Fruit fly (Drosophila melanogaster) whole organism, embryonic: Measurements from ENCODE around the gene Pvf3.
A peak's percentile ranks its signal among the peaks of the same experiment; 100 is the strongest.

Experiments
- Aef1 ChIP-seq: fragments of 200-800 bp; sonication (Bioruptor generic); IDR thresholded peaks from 3 replicates; pipeline ENCODE4 v1.3.6; 2022; ENCODE audit warnings: missing biosample characterization, missing genetic modification characterization
- Atf6 ChIP-seq: fragments of 200-800 bp; sonication (Bioruptor generic); IDR thresholded peaks from 2 replicates; pipeline ENCODE4 v1.3.6; 2022; ENCODE audit warnings: missing biosample characterization, missing genetic modification characterization
- Blimp-1 ChIP-seq: fragments of 200-800 bp; sonication (Bioruptor generic); optimal IDR thresholded peaks from 3 replicates; lab custom pipeline; 2018; ENCODE audit warnings: missing biosample characterization, missing genetic modification characterization, mild to moderate bottlenecking, moderate library complexity, missing genetic modification reagents
- CG10959 ChIP-seq: fragments of 200-800 bp; sonication (Bioruptor generic); IDR thresholded peaks from 2 replicates; pipeline ENCODE4 v1.3.6; 2022; ENCODE audit warnings: missing biosample characterization, missing genetic modification characterization
- CG11085 ChIP-seq: fragments of 200-800 bp; sonication (Bioruptor generic); IDR thresholded peaks from 2 replicates; pipeline ENCODE4 v1.3.6; 2022; ENCODE audit warnings: missing biosample characterization, missing genetic modification characterization
- CG11695 ChIP-seq: fragments of 200-800 bp; sonication (Bioruptor generic); IDR thresholded peaks from 3 replicates; pipeline ENCODE4 v1.3.6; 2022; ENCODE audit warnings: missing biosample characterization, missing genetic modification characterization
- CG12236 ChIP-seq: fragments of 200-800 bp; sonication (Bioruptor generic); optimal IDR thresholded peaks from 2 replicates; lab custom pipeline; 2016; ENCODE audit warnings: missing biosample characterization, missing genetic modification characterization
- CG13287 ChIP-seq: fragments of 200-800 bp; sonication (Bioruptor generic); IDR thresholded peaks from 2 replicates; pipeline ENCODE4 v1.3.6; 2022; ENCODE audit warnings: missing biosample characterization, missing genetic modification characterization; ENCODE audit not compliant: partially characterized antibody
- CG15073 ChIP-seq: fragments of 200-800 bp; sonication (Bioruptor generic); optimal IDR thresholded peaks from 2 replicates; lab custom pipeline; 2016; ENCODE audit warnings: missing biosample characterization, missing genetic modification characterization
- CG15601 ChIP-seq: fragments of 200-800 bp; sonication (Bioruptor generic); optimal IDR thresholded peaks from 3 replicates; lab custom pipeline; 2019; ENCODE audit warnings: missing biosample characterization, mild to moderate bottlenecking, missing genetic modification characterization, moderate library complexity
- CG3065 ChIP-seq: fragments of 200-800 bp; sonication (Bioruptor generic); optimal IDR thresholded peaks from 2 replicates; lab custom pipeline; 2016; ENCODE audit warnings: missing biosample characterization, missing genetic modification characterization
- CG31365 ChIP-seq: fragments of 200-800 bp; sonication (Bioruptor generic); optimal IDR thresholded peaks from 2 replicates; lab custom pipeline; 2018; ENCODE audit warnings: missing biosample characterization, mild to moderate bottlenecking, missing genetic modification characterization
- CG31441 ChIP-seq: fragments of 200-800 bp; sonication (Bioruptor generic); IDR thresholded peaks from 2 replicates; pipeline ENCODE4 v1.3.6; 2022; ENCODE audit warnings: missing biosample characterization, missing genetic modification characterization
- CG32772 ChIP-seq: fragments of 200-800 bp; sonication (Bioruptor generic); IDR thresholded peaks from 2 replicates; pipeline ENCODE4 v1.3.6; 2022; ENCODE audit warnings: missing biosample characterization, missing genetic modification characterization
- CG4282 ChIP-seq: fragments of 200-800 bp; sonication (Bioruptor generic); optimal IDR thresholded peaks from 2 replicates; lab custom pipeline; 2016; ENCODE audit warnings: missing biosample characterization, missing genetic modification characterization
- CG4730 ChIP-seq: fragments of 200-800 bp; sonication (Bioruptor generic); IDR thresholded peaks from 2 replicates; pipeline ENCODE4 v1.3.6; 2022; ENCODE audit warnings: missing biosample characterization, missing genetic modification characterization
- CG4854 ChIP-seq: fragments of 200-800 bp; sonication (Bioruptor generic); optimal IDR thresholded peaks from 2 replicates; lab custom pipeline; 2016; ENCODE audit warnings: missing biosample characterization, missing genetic modification characterization, inconsistent platforms
- CG7786 ChIP-seq: fragments of 200-800 bp; sonication (Bioruptor generic); optimal IDR thresholded peaks from 2 replicates; lab custom pipeline; 2016; ENCODE audit warnings: missing biosample characterization, missing genetic modification characterization
- CG8765 ChIP-seq: fragments of 200-800 bp; sonication (Bioruptor generic); IDR thresholded peaks from 2 replicates; pipeline ENCODE4 v1.3.6; 2022; ENCODE audit warnings: missing biosample characterization, missing genetic modification characterization
- CkIIα-i1 ChIP-seq: fragments of 200-800 bp; sonication (Bioruptor generic); IDR thresholded peaks from 2 replicates; pipeline ENCODE4 v1.3.6; 2022; ENCODE audit warnings: missing biosample characterization, missing genetic modification characterization
- Dad ChIP-seq: fragments of 200-800 bp; sonication (Bioruptor generic); optimal IDR thresholded peaks from 3 replicates; lab custom pipeline; 2016; ENCODE audit warnings: missing biosample characterization, missing genetic modification characterization
- Dek ChIP-seq: fragments of 200-800 bp; sonication (Bioruptor generic); optimal IDR thresholded peaks from 3 replicates; lab custom pipeline; 2019; ENCODE audit warnings: missing biosample characterization, mild to moderate bottlenecking, missing genetic modification characterization, moderate library complexity
- Dfd ChIP-seq, 2 experiments: fragments of >200 bp; optimal IDR thresholded peaks; 2 replicates each; lab custom pipeline; 2017; ENCODE audit warnings: missing biosample characterization in 2 of 2, missing genetic modification characterization in 2 of 2
- Gsc ChIP-seq: fragments of 200-800 bp; sonication (Bioruptor generic); IDR thresholded peaks from 2 replicates; pipeline ENCODE4 v1.3.6; 2022; ENCODE audit warnings: missing biosample characterization, missing genetic modification characterization
- H15 ChIP-seq: fragments of 200-800 bp; sonication (Bioruptor generic); IDR thresholded peaks from 3 replicates; pipeline ENCODE4 v1.3.6; 2022; ENCODE audit warnings: missing biosample characterization, missing genetic modification characterization
- Hand ChIP-seq: fragments of 200-800 bp; sonication (Bioruptor generic); optimal IDR thresholded peaks from 2 replicates; lab custom pipeline; 2017; ENCODE audit warnings: mild to moderate bottlenecking, missing biosample characterization, missing genetic modification reagents, missing genetic modification characterization
- Hmr ChIP-seq: fragments of 200-800 bp; sonication (Bioruptor generic); optimal IDR thresholded peaks from 3 replicates; lab custom pipeline; 2017; ENCODE audit warnings: mild to moderate bottlenecking, missing biosample characterization, missing genetic modification reagents, missing genetic modification characterization
- Hmx ChIP-seq: fragments of 200-800 bp; sonication (Bioruptor generic); optimal IDR thresholded peaks from 2 replicates; lab custom pipeline; 2016; ENCODE audit warnings: missing biosample characterization, missing genetic modification characterization
- Nf-YB ChIP-seq: fragments of 200-800 bp; sonication (Bioruptor generic); optimal IDR thresholded peaks from 3 replicates; lab custom pipeline; 2019; ENCODE audit warnings: missing biosample characterization, mild to moderate bottlenecking, missing genetic modification characterization, moderate library complexity
- ara ChIP-seq: fragments of 200-800 bp; sonication (Bioruptor generic); IDR thresholded peaks from 2 replicates; pipeline ENCODE4 v1.3.6; 2022; ENCODE audit warnings: missing biosample characterization, missing genetic modification characterization
- bowl ChIP-seq: fragments of 200-800 bp; sonication (Bioruptor generic); IDR thresholded peaks from 2 replicates; pipeline ENCODE4 v1.3.6; 2022; ENCODE audit warnings: missing biosample characterization, missing genetic modification characterization
- crc ChIP-seq: fragments of 200-800 bp; sonication (Bioruptor generic); optimal IDR thresholded peaks from 2 replicates; lab custom pipeline; 2016; ENCODE audit warnings: missing biosample characterization, missing genetic modification characterization
- dimm ChIP-seq: fragments of 200-800 bp; sonication (Bioruptor generic); IDR thresholded peaks from 2 replicates; pipeline ENCODE4 v1.3.6; 2022; ENCODE audit warnings: missing biosample characterization, missing genetic modification characterization
- disco-r ChIP-seq: fragments of 200-800 bp; sonication (Bioruptor generic); optimal IDR thresholded peaks from 2 replicates; lab custom pipeline; 2016; ENCODE audit warnings: missing biosample characterization, missing genetic modification characterization
- gem ChIP-seq: fragments of 200-800 bp; sonication (Bioruptor generic); optimal IDR thresholded peaks from 2 replicates; lab custom pipeline; 2019; ENCODE audit warnings: missing biosample characterization, mild to moderate bottlenecking, missing genetic modification characterization, moderate library complexity
- grau ChIP-seq: fragments of 200-800 bp; optimal IDR thresholded peaks from 3 replicates; lab custom pipeline; 2019; ENCODE audit warnings: missing biosample characterization, mild to moderate bottlenecking, missing genetic modification characterization, moderate library complexity
- knrl ChIP-seq: fragments of 200-800 bp; sonication (Bioruptor generic); IDR thresholded peaks from 3 replicates; pipeline ENCODE4 v1.3.6; 2022; ENCODE audit warnings: missing biosample characterization, missing genetic modification characterization; ENCODE audit not compliant: partially characterized antibody
- nau ChIP-seq: fragments of 200-800 bp; sonication (Bioruptor generic); optimal IDR thresholded peaks from 3 replicates; lab custom pipeline; 2017; ENCODE audit warnings: missing biosample characterization, mild to moderate bottlenecking, missing genetic modification characterization, missing genetic modification reagents
- nerfin-1 ChIP-seq: fragments of 200-800 bp; sonication (Bioruptor generic); optimal IDR thresholded peaks from 3 replicates; lab custom pipeline; 2019; ENCODE audit warnings: missing biosample characterization, mild to moderate bottlenecking, missing genetic modification characterization, moderate library complexity
- org-1 ChIP-seq: fragments of 200-800 bp; sonication (Bioruptor generic); optimal IDR thresholded peaks from 2 replicates; lab custom pipeline; 2017; ENCODE audit warnings: missing biosample characterization, missing genetic modification characterization
- pita ChIP-seq: fragments of 200-800 bp; sonication (Bioruptor generic); optimal IDR thresholded peaks from 2 replicates; lab custom pipeline; 2017; ENCODE audit warnings: missing biosample characterization, mild to moderate bottlenecking, missing genetic modification characterization
- ranshi ChIP-seq: fragments of 200-800 bp; sonication (Bioruptor generic); IDR thresholded peaks from 2 replicates; pipeline ENCODE4 v1.3.6; 2022; ENCODE audit warnings: missing biosample characterization, missing genetic modification characterization
- scrt ChIP-seq: fragments of 200-800 bp; sonication (Bioruptor generic); optimal IDR thresholded peaks from 2 replicates; lab custom pipeline; 2018; ENCODE audit warnings: missing biosample characterization, mild to moderate bottlenecking, missing genetic modification characterization, moderate library complexity
- seq ChIP-seq: fragments of 200-800 bp; sonication (Bioruptor generic); IDR thresholded peaks from 2 replicates; pipeline ENCODE4 v1.3.6; 2022; ENCODE audit warnings: missing biosample characterization, missing genetic modification characterization
- sob ChIP-seq: fragments of 200-800 bp; sonication (Bioruptor generic); IDR thresholded peaks from 2 replicates; pipeline ENCODE4 v1.3.6; 2022; ENCODE audit warnings: missing biosample characterization, missing genetic modification characterization
- stwl ChIP-seq: fragments of 200-800 bp; sonication (Bioruptor generic); optimal IDR thresholded peaks from 3 replicates; lab custom pipeline; 2018; ENCODE audit warnings: missing biosample characterization, mild to moderate bottlenecking, missing genetic modification characterization, moderate library complexity
- trh ChIP-seq: fragments of 200-800 bp; sonication (Bioruptor generic); optimal IDR thresholded peaks from 2 replicates; lab custom pipeline; 2016; ENCODE audit warnings: missing biosample characterization, missing genetic modification characterization
- wor ChIP-seq: fragments of 200-800 bp; sonication (Bioruptor generic); IDR thresholded peaks from 2 replicates; pipeline ENCODE4 v1.3.6; 2022; ENCODE audit warnings: missing biosample characterization, missing genetic modification characterization
- z ChIP-seq: fragments of 200-800 bp; sonication (Bioruptor generic); IDR thresholded peaks from 3 replicates; pipeline ENCODE4 v1.3.6; 2022; ENCODE audit warnings: missing biosample characterization, missing genetic modification characterization
- zen ChIP-seq: fragments of 200-800 bp; sonication (Bioruptor generic); optimal IDR thresholded peaks from 3 replicates; lab custom pipeline; 2018; ENCODE audit warnings: missing biosample characterization, mild to moderate bottlenecking, missing genetic modification characterization, moderate library complexity

Gene Pvf3

dm6 chr2L:7194351-7195037 is 37.0 kb upstream of the Pvf3 start, which contains the start of gene CG4497 (continued):
- TF ChIP-seq CG3065 (GFP tag; lab: Kevin White, UChicago) (peak; percentile 72), org-1 (GFP tag; lab: Kevin White, UChicago) (peak; percentile 78), scrt (GFP tag; lab: Kevin White, UChicago) (peak; percentile 54), wor (GFP tag; lab: Robert Waterston, UW) (peak; percentile 97), CG15073 (GFP tag; lab: Kevin White, UChicago) (peak; percentile 34), bowl (GFP tag; lab: Robert Waterston, UW) (peak; percentile 65), CG31365 (tag; lab: Kevin White, UChicago) (no peak), CG4854 (GFP tag; lab: Kevin White, UChicago) (peak; percentile 91), gem (tag; lab: Kevin White, UChicago) (peak; percentile 96), crc (GFP tag; lab: Kevin White, UChicago) (peak; percentile 58), trh (GFP tag; lab: Kevin White, UChicago) (peak; percentile 75), Hmr (GFP tag; lab: Kevin White, UChicago) (peak; percentile 89), zen (tag; lab: Kevin White, UChicago) (peak; percentile 91), CG10959 (GFP tag; lab: Robert Waterston, UW) (peak; percentile 90), stwl (peak; percentile 69), Hmx (peak; percentile 81), CG12236 (GFP tag; lab: Kevin White, UChicago) (peak; percentile 80), Hand (GFP tag; lab: Kevin White, UChicago) (peak; percentile 9), nau (GFP tag; lab: Kevin White, UChicago) (peak; percentile 66), ranshi (GFP tag; lab: Robert Waterston, UW) (peak; percentile 90), CG4282 (GFP tag; lab: Kevin White, UChicago) (peak; percentile 96), Blimp-1 (GFP tag; lab: Kevin White, UChicago) (peak; percentile 87), Atf6 (peak; percentile 95), CkIIα-i1 (peak; percentile 77), CG11085 (GFP tag; lab: Robert Waterston, UW) (peak; percentile 66), pita (GFP tag; lab: Kevin White, UChicago) (no peak), CG32772 (peak; percentile 95), CG7786 (peak; percentile 97), Aef1 (GFP tag; lab: Robert Waterston, UW) (peak; percentile 96), Nf-YB (GFP tag; lab: Kevin White, UChicago) (peak; percentile 62), CG13287 (GFP tag; lab: Robert Waterston, UW) (peak; percentile 82), CG11695 (GFP tag; lab: Robert Waterston, UW) (peak; percentile 89), z (GFP tag; lab: Robert Waterston, UW) (no peak), sob (GFP tag; lab: Robert Waterston, UW) (peak; percentile 99), nerfin-1 (peak; percentile 85), CG4730 (GFP tag; lab: Robert Waterston, UW) (peak; percentile 93), disco-r (GFP tag; lab: Kevin White, UChicago) (peak; percentile 90), Dek (peak; percentile 79), H15 (peak; percentile 94), CG15601 (tag; lab: Kevin White, UChicago) (peak; percentile 86), Gsc (GFP tag; lab: Robert Waterston, UW) (peak; percentile 92), grau (tag; lab: Kevin White, UChicago) (peak; percentile 89), Dfd (GFP tag; optimal IDR thresholded peaks at IDR 0.05; lab: Kevin White, UChicago) (peak in 1 of 2 experiments; percentile 66), CG31441 (GFP tag; lab: Robert Waterston, UW) (peak; percentile 81), dimm (GFP tag; lab: Robert Waterston, UW) (peak; percentile 81), CG8765 (GFP tag; lab: Robert Waterston, UW) (peak; percentile 88), knrl (GFP tag; lab: Robert Waterston, UW) (peak; percentile 93), seq (GFP tag; lab: Robert Waterston, UW) (peak; percentile 85), ara (GFP tag; lab: Robert Waterston, UW) (peak; percentile 91), Dad (GFP tag; lab: Kevin White, UChicago) (peak; percentile 95)
